Fruit fly (Drosophila melanogaster) whole organism, adult: ENCODE measurements around the gene Pi3K21B.

Source experiments
- CG11617 ChIP-seq: fragments of 200-800 bp; sonication (Bioruptor generic); optimal IDR thresholded peaks from 2 replicates; lab custom pipeline; 2017; ENCODE audit warnings: mild to moderate bottlenecking, missing biosample characterization, missing genetic modification reagents, missing genetic modification characterization
- CG12768 ChIP-seq: fragments of 200-800 bp; sonication (Bioruptor generic); optimal IDR thresholded peaks from 2 replicates; lab custom pipeline; 2017; ENCODE audit warnings: missing biosample characterization, missing genetic modification characterization, mild to moderate bottlenecking, moderate library complexity, missing genetic modification reagents
- CG14711 ChIP-seq: fragments of 200-800 bp; sonication (Bioruptor generic); optimal IDR thresholded peaks from 2 replicates; lab custom pipeline; 2018; ENCODE audit warnings: missing biosample characterization, mild to moderate bottlenecking, missing genetic modification characterization, moderate library complexity
- CG1620 ChIP-seq: fragments of 200-800 bp; sonication (Bioruptor generic); optimal IDR thresholded peaks from 2 replicates; lab custom pipeline; 2016; ENCODE audit warnings: missing biosample characterization, missing genetic modification characterization
- CG33017 ChIP-seq: fragments of 200-800 bp; sonication (Bioruptor generic); optimal IDR thresholded peaks from 2 replicates; lab custom pipeline; 2018; ENCODE audit warnings: missing biosample characterization, mild to moderate bottlenecking, missing genetic modification characterization, moderate library complexity
- CG5204 ChIP-seq: fragments of 200-800 bp; sonication (Bioruptor generic); optimal IDR thresholded peaks from 2 replicates; lab custom pipeline; 2016; ENCODE audit warnings: missing biosample characterization, missing genetic modification characterization
- CG7045 ChIP-seq: fragments of 200-800 bp; sonication (Bioruptor generic); optimal IDR thresholded peaks from 2 replicates; lab custom pipeline; 2017; ENCODE audit warnings: missing biosample characterization, mild to moderate bottlenecking, missing genetic modification characterization
- CG7101 ChIP-seq: fragments of 200-800 bp; sonication (Bioruptor generic); optimal IDR thresholded peaks from 2 replicates; lab custom pipeline; 2018; ENCODE audit warnings: missing biosample characterization, mild to moderate bottlenecking, missing genetic modification characterization, moderate library complexity
- Clk ChIP-seq: fragments of 200-800 bp; sonication (Bioruptor generic); optimal IDR thresholded peaks from 2 replicates; lab custom pipeline; 2017; ENCODE audit warnings: missing biosample characterization, missing genetic modification characterization
- Crg-1 ChIP-seq: fragments of 200-800 bp; sonication (Bioruptor generic); optimal IDR thresholded peaks from 2 replicates; lab custom pipeline; 2016; ENCODE audit warnings: missing biosample characterization, missing genetic modification characterization
- Hr96 ChIP-seq: fragments of 200-800 bp; sonication (Bioruptor generic); optimal IDR thresholded peaks from 2 replicates; lab custom pipeline; 2016; ENCODE audit warnings: missing biosample characterization, missing genetic modification characterization
- Mnt ChIP-seq: fragments of 200-800 bp; sonication (Bioruptor generic); optimal IDR thresholded peaks from 2 replicates; lab custom pipeline; 2016; ENCODE audit warnings: missing biosample characterization, mild to moderate bottlenecking, missing genetic modification characterization
- bab1 ChIP-seq: fragments of 200-800 bp; sonication (Bioruptor generic); optimal IDR thresholded peaks from 3 replicates; lab custom pipeline; 2019; ENCODE audit warnings: missing biosample characterization, mild to moderate bottlenecking, missing genetic modification characterization, moderate library complexity
- cic ChIP-seq: fragments of 200-800 bp; sonication (Bioruptor generic); optimal IDR thresholded peaks from 2 replicates; lab custom pipeline; 2017; ENCODE audit warnings: missing biosample characterization, mild to moderate bottlenecking, missing genetic modification characterization, moderate library complexity
- cnc ChIP-seq, 2 experiments: fragments of >200 bp; optimal IDR thresholded peaks; 2 replicates each; lab custom pipeline; 2017
- kay ChIP-seq: fragments of 200-800 bp; sonication (Bioruptor generic); peaks from one replicate; lab custom pipeline; 2016; ENCODE audit warnings: missing biosample characterization, missing genetic modification characterization, borderline replicate concordance
- ovo ChIP-seq: fragments of 200-800 bp; sonication (Bioruptor generic); optimal IDR thresholded peaks from 2 replicates; lab custom pipeline; 2016; ENCODE audit warnings: missing biosample characterization, missing genetic modification characterization
- pad ChIP-seq: fragments of 200-800 bp; sonication (Bioruptor generic); optimal IDR thresholded peaks from 3 replicates; lab custom pipeline; 2017; ENCODE audit warnings: missing biosample characterization, missing genetic modification characterization, mild to moderate bottlenecking, moderate library complexity, missing genetic modification reagents
- tj ChIP-seq: fragments of 200-800 bp; sonication (Bioruptor generic); optimal IDR thresholded peaks from 3 replicates; lab custom pipeline; 2017; ENCODE audit warnings: missing biosample characterization, mild to moderate bottlenecking, missing genetic modification characterization, moderate library complexity
- toe ChIP-seq: fragments of 200-800 bp; sonication (Bioruptor generic); optimal IDR thresholded peaks from 2 replicates; lab custom pipeline; 2016; ENCODE audit warnings: missing biosample characterization, missing genetic modification characterization

The Pi3K21B gene

DNA sequence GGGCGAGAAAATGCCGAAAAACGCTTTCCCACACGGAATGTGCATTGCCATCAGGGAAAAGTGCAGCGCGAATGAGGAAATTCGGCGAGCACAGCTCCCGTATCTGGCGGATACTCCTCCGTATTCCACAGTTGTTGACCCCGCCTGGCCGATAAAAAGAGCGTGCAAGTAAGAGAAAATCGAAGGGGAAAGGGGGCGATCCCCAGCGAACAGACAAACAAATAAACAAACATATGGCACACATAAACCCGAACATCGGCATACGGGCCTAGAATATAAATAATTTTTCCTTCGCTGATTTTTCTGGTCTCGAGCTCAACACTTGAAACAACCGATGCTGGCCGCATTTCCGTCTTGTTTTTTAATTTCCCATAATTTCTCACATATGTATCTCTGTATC lies 7.3 kb upstream of the Pi3K21B start:
- TF ChIP-seq Hr96 (GFP tag; lab: Kevin White, UChicago) (no peak), CG7045 (no peak), kay (GFP tag; lab: Kevin White, UChicago) (no peak), CG5204 (GFP tag; lab: Kevin White, UChicago) (no peak), Clk (GFP tag; lab: Kevin White, UChicago) (no peak), bab1 (GFP tag; lab: Kevin White, UChicago) (no peak), CG33017 (tag; lab: Kevin White, UChicago) (no peak), CG1620 (GFP tag; lab: Kevin White, UChicago) (no peak), CG11617 (GFP tag; lab: Kevin White, UChicago) (no peak), toe (GFP tag; lab: Kevin White, UChicago) (no peak), ovo (GFP tag; lab: Kevin White, UChicago) (no peak), cnc (optimal IDR thresholded peaks at IDR 0.05; lab: Kevin White, UChicago) (no peak), cic (GFP tag; lab: Kevin White, UChicago) (no peak), CG14711 (tag; lab: Kevin White, UChicago) (no peak), tj (GFP tag; lab: Kevin White, UChicago) (no peak), CG7101 (tag; lab: Kevin White, UChicago) (no peak), Mnt (GFP tag; lab: Kevin White, UChicago) (no peak), Crg-1 (no peak), CG12768 (GFP tag; lab: Kevin White, UChicago) (no peak)

DNA sequence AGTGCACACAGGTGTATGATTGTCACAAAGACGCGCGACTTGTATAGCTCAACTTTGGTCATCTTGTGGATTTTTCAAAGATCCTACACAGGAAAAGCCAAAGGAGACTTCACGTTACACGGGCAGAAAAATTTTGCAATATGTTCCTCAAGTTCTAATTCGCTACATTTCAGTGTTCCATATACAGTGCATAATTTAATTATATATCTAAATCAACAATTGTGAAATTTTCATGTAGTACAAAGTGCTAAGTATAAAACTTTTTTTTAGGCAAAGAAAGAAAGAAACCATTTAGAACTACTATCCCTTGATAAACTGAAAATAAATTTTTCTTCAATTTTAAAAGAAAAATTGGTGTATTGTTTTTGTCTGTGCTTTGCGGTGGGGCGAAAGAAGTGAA lies 6.7 kb upstream of the Pi3K21B start:
- no peak for TF ChIP-seq pad
- TF ChIP-seq CG12768 (GFP tag; lab: Kevin White, UChicago), result no peak
- TF ChIP-seq CG33017 (tag; lab: Kevin White, UChicago), result no peak
- no peak for TF ChIP-seq CG7045
- no peak for TF ChIP-seq toe (GFP tag; lab: Kevin White, UChicago)
- no peak for TF ChIP-seq tj (GFP tag; lab: Kevin White, UChicago)
- no peak for TF ChIP-seq cnc (optimal IDR thresholded peaks at IDR 0.05; lab: Kevin White, UChicago)
- TF ChIP-seq CG1620 (GFP tag; lab: Kevin White, UChicago), result no peak
- no peak for TF ChIP-seq CG14711 (tag; lab: Kevin White, UChicago)
- no peak for TF ChIP-seq ovo (GFP tag; lab: Kevin White, UChicago)
- TF ChIP-seq Hr96 (GFP tag; lab: Kevin White, UChicago), result no peak

DNA sequence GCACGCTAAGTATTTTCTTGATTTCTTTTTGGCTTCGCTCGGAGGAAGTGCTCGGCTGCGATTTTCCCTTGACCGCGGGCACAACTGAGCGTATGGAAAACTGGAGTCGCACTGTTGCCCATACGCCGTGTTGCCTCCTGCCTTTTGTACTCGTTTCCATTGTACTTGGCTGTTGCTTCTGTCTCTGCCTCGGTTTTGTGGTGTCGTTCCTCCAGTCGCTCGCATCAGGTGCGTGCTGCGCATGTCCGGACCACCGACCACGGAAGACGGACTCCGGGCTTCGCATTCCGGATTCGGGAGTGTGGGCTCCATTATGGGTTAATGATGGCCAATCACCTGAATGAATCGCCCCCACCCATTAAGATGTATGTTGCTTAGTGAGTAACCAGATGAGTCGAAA lies 6.0 kb upstream of the Pi3K21B start, which contains the start of gene CG3625:
Gene CG3625 (minus strand): TSS at position 139 of the 400 bp plus-strand sequence.
- TF ChIP-seq cic (GFP tag; lab: Kevin White, UChicago) (no peak), CG11617 (GFP tag; lab: Kevin White, UChicago) (no peak), Hr96 (GFP tag; lab: Kevin White, UChicago) (no peak)

DNA sequence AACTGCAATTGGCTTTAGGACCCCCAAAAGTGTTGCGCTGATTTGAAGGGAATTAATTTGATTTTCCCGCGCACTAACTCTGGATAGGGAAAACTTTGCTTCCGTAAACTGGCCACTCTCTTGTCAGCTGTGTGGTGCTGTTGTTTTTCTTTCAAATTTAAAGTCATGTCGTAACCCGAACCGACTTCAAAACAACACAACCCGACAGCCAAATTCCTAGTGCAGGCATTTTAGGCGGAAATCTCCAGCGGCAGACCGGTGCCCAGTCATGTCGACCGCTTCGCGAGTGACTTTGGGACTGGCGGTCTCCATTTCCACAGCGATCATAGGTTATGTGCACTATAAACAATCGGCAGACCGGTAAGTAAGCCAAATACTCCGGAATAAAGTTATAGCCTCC lies 5.4 kb upstream of the Pi3K21B start, which contains the start of gene CG11562:
Gene CG11562 (plus strand): TSS at position 119 of the 400 bp plus-strand sequence.
- TF ChIP-seq CG33017 (tag; lab: Kevin White, UChicago) (no peak), Crg-1 (no peak)

DNA sequence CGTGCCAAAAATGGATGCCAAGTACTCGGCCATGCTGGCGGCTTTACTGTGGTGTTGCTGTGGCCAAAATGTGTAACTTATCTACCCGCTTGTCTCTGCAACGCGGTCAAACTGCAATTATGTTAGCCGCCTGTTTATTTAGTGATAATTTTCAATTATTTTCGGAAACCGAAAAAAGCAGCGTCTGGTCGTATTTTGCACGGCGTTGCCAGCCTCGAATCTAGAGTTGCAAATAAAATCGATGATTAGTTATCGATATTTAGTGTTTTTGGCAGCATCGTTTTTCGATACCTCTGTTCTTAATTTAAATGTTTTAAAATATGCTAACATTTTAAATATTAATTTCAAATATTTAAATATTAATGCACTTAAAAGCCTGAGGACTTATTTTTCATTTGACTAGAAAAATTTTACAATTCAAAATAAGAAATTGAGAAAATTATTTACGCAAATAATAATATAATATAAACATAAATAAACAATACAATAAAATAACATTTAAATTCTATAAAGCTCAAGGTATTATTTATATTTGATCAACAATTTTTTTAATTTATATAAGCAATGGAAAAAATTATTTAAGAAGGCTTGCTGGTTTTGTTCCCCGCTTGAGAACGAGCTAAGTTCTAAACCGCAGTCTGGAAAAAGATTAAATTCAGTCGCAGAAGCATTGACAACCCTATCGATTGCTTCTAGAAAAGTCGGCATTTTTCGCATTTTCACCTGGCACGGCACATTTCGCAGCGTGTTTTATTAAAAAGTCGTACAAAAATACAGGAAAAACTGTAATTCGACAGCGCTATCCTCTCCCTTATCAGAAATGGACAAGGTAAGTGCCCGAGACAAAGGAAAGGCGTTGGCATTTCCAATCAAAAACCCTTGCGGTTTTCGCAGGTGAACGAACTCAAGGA lies 3.0 kb upstream of the Pi3K21B start, which contains the start of the genes U2af38 and Stip1:
Gene U2af38 (minus strand): TSS at position 230 of the 911 bp plus-strand sequence.
Gene Stip1 (plus strand): TSS at position 671 of the 911 bp plus-strand sequence.
- peak; percentile 9 for TF ChIP-seq pad
- no peak for TF ChIP-seq CG33017 (tag; lab: Kevin White, UChicago)
- TF ChIP-seq bab1 (GFP tag; lab: Kevin White, UChicago), result peak; percentile 17
- TF ChIP-seq CG1620 (GFP tag; lab: Kevin White, UChicago), result peak; percentile 14
- peak; percentile 4 for TF ChIP-seq Crg-1
- peak; percentile 98 for TF ChIP-seq CG14711 (tag; lab: Kevin White, UChicago)
- peak; percentile 30 for TF ChIP-seq CG11617 (GFP tag; lab: Kevin White, UChicago)
- TF ChIP-seq CG7101 (tag; lab: Kevin White, UChicago), result peak; percentile 54
- TF ChIP-seq tj (GFP tag; lab: Kevin White, UChicago), result peak; percentile 62
- no peak for TF ChIP-seq CG7045
- TF ChIP-seq CG12768 (GFP tag; lab: Kevin White, UChicago), result peak; percentile 5
- peak; percentile 49 for TF ChIP-seq Mnt (GFP tag; lab: Kevin White, UChicago)
- TF ChIP-seq Clk (GFP tag; lab: Kevin White, UChicago), result no peak

DNA sequence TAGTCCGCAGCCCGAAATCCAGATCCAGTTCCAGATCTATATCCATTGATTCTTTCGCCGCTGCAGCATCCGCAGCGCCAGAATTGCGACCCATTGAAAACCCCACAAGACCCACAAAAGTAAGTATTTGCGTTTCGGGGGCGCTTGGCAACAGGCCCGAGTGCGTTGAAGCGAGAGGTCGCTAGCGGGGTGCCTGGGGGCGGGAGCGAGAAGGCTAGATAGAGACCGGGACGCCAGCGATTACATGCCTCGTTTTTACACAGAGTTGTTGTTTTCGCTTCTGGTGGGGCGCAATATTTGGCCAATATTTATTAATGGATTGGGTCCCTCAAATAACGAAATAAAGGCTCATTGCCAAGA lies 585 bp downstream of the Pi3K21B start:
- TF ChIP-seq tj (GFP tag; lab: Kevin White, UChicago) (peak; percentile 16), cic (GFP tag; lab: Kevin White, UChicago) (peak; percentile 32), CG11617 (GFP tag; lab: Kevin White, UChicago) (no peak), Mnt (GFP tag; lab: Kevin White, UChicago) (no peak)
